Worm (Caenorhabditis elegans) whole organism, mixed stage, embryonic: Measurements from ENCODE around the gene ZK643.2.
A peak's percentile ranks its signal among the peaks of the same experiment; 100 is the strongest.

ENCODE experiments used
- M03D4.4 ChIP-seq: sonication (generic microtip); optimal IDR thresholded peaks from 2 replicates; lab custom pipeline; 2017; ENCODE audit warnings: mild to moderate bottlenecking, missing genetic modification characterization, missing compliant biosample characterization
- bed-3 ChIP-seq: fragments of 200-800 bp; sonication (Bioruptor generic); optimal IDR thresholded peaks from 3 replicates; lab custom pipeline; 2018; ENCODE audit warnings: mild to moderate bottlenecking, missing genetic modification characterization, moderate library complexity, missing compliant biosample characterization
- blmp-1 ChIP-seq: fragments of 150-350 bp; optimal IDR thresholded peaks from 2 replicates; lab custom pipeline; 2014; ENCODE audit warnings: missing biosample characterization, missing genetic modification characterization
- ceh-39 ChIP-seq: fragments of 150-350 bp; optimal IDR thresholded peaks from 2 replicates; lab custom pipeline; 2014; ENCODE audit warnings: missing biosample characterization, missing genetic modification characterization
- ceh-43 ChIP-seq: fragments of 200-800 bp; sonication (Bioruptor generic); optimal IDR thresholded peaks from 2 replicates; lab custom pipeline; 2018; ENCODE audit warnings: mild to moderate bottlenecking, missing genetic modification characterization, moderate library complexity, missing compliant biosample characterization
- ceh-83 ChIP-seq: fragments of 200-800 bp; sonication (Bioruptor generic); optimal IDR thresholded peaks from 2 replicates; lab custom pipeline; 2018; ENCODE audit warnings: mild to moderate bottlenecking, missing genetic modification characterization, missing compliant biosample characterization
- ces-1 ChIP-seq: fragments of 150-350 bp; optimal IDR thresholded peaks from 2 replicates; lab custom pipeline; 2014; ENCODE audit warnings: missing biosample characterization, missing genetic modification reagents, missing genetic modification characterization
- cnd-1 ChIP-seq: fragments of 200-800 bp; sonication (Bioruptor generic); optimal IDR thresholded peaks from 2 replicates; lab custom pipeline; 2018; ENCODE audit warnings: mild to moderate bottlenecking, missing genetic modification characterization, missing compliant biosample characterization
- drap-1 ChIP-seq: fragments of 200-800 bp; sonication (Bioruptor generic); optimal IDR thresholded peaks from 3 replicates; lab custom pipeline; 2018; ENCODE audit warnings: mild to moderate bottlenecking, missing genetic modification characterization, missing compliant biosample characterization
- elt-1 ChIP-seq: sonication (generic microtip); optimal IDR thresholded peaks from 2 replicates; lab custom pipeline; 2017; ENCODE audit warnings: missing genetic modification characterization, mild to moderate bottlenecking, missing compliant biosample characterization, antibody characterized with exemption, moderate library complexity, borderline replicate concordance; ENCODE audit not compliant: insufficient read depth
- elt-3 ChIP-seq: fragments of 150-350 bp; optimal IDR thresholded peaks from 2 replicates; lab custom pipeline; 2014; ENCODE audit warnings: missing biosample characterization, missing genetic modification characterization
- flh-1 ChIP-seq: fragments of 200-800 bp; sonication (Bioruptor generic); optimal IDR thresholded peaks from 2 replicates; lab custom pipeline; 2018; ENCODE audit warnings: mild to moderate bottlenecking, missing genetic modification characterization, moderate library complexity, missing compliant biosample characterization
- ham-2 ChIP-seq: fragments of 200-800 bp; sonication (Bioruptor generic); optimal IDR thresholded peaks from 2 replicates; lab custom pipeline; 2018; ENCODE audit warnings: mild to moderate bottlenecking, missing genetic modification characterization, missing compliant biosample characterization
- hlh-1 ChIP-seq: fragments of 150-350 bp; optimal IDR thresholded peaks from 2 replicates; lab custom pipeline; 2014; ENCODE audit warnings: missing biosample characterization, missing genetic modification reagents, missing genetic modification characterization
- lin-13 ChIP-seq: fragments of 150-350 bp; optimal IDR thresholded peaks from 2 replicates; lab custom pipeline; 2014; ENCODE audit warnings: missing biosample characterization, missing genetic modification characterization
- lin-32 ChIP-seq: fragments of 200-800 bp; sonication (Bioruptor generic); optimal IDR thresholded peaks from 2 replicates; lab custom pipeline; 2018; ENCODE audit warnings: mild to moderate bottlenecking, missing genetic modification characterization, missing compliant biosample characterization
- lsy-2 ChIP-seq: fragments of 150-350 bp; optimal IDR thresholded peaks from 2 replicates; lab custom pipeline; 2014; ENCODE audit warnings: missing biosample characterization, missing genetic modification characterization
- mab-5 ChIP-seq: fragments of 150-350 bp; optimal IDR thresholded peaks from 2 replicates; lab custom pipeline; 2014; ENCODE audit warnings: missing biosample characterization, missing genetic modification characterization
- mep-1 ChIP-seq: fragments of 150-350 bp; optimal IDR thresholded peaks from 2 replicates; lab custom pipeline; 2017; ENCODE audit warnings: missing biosample characterization, missing genetic modification reagents, missing genetic modification characterization, inconsistent platforms
- mls-2 ChIP-seq: sonication (generic microtip); optimal IDR thresholded peaks from 2 replicates; lab custom pipeline; 2016; ENCODE audit warnings: mild to moderate bottlenecking, missing genetic modification characterization, moderate library complexity, missing compliant biosample characterization
- nhr-12 ChIP-seq: fragments of 150-350 bp; optimal IDR thresholded peaks from 2 replicates; lab custom pipeline; 2014; ENCODE audit warnings: missing biosample characterization, missing genetic modification characterization
- nhr-2 ChIP-seq: fragments of 150-350 bp; optimal IDR thresholded peaks from 2 replicates; lab custom pipeline; 2014; ENCODE audit warnings: missing biosample characterization, missing genetic modification characterization
- nhr-237 ChIP-seq: fragments of 150-350 bp; optimal IDR thresholded peaks from 2 replicates; lab custom pipeline; 2014; ENCODE audit warnings: missing biosample characterization, missing genetic modification characterization
- nhr-28 ChIP-seq: fragments of 150-350 bp; optimal IDR thresholded peaks from 2 replicates; lab custom pipeline; 2014; ENCODE audit warnings: missing biosample characterization, missing genetic modification characterization
- nhr-76 ChIP-seq: sonication (generic microtip); optimal IDR thresholded peaks from 2 replicates; lab custom pipeline; 2017; ENCODE audit warnings: missing biosample characterization, missing genetic modification characterization
- pha-4 ChIP-seq: fragments of 150-350 bp; optimal IDR thresholded peaks from 2 replicates; lab custom pipeline; 2018; ENCODE audit warnings: missing biosample characterization, missing genetic modification reagents, missing genetic modification characterization
- sem-2 ChIP-seq: fragments of 200-800 bp; sonication (Bioruptor generic); optimal IDR thresholded peaks from 2 replicates; lab custom pipeline; 2018; ENCODE audit warnings: mild to moderate bottlenecking, missing genetic modification characterization, missing compliant biosample characterization
- snpc-4 ChIP-seq: fragments of 150-350 bp; optimal IDR thresholded peaks from 2 replicates; lab custom pipeline; 2014; ENCODE audit warnings: missing biosample characterization, missing genetic modification characterization
- sptf-1 ChIP-seq: sonication (generic microtip); optimal IDR thresholded peaks from 2 replicates; lab custom pipeline; 2017; ENCODE audit warnings: mild to moderate bottlenecking, missing genetic modification characterization, moderate library complexity, missing compliant biosample characterization
- tbx-8 ChIP-seq: fragments of 200-800 bp; sonication (Bioruptor generic); optimal IDR thresholded peaks from 2 replicates; lab custom pipeline; 2018; ENCODE audit warnings: mild to moderate bottlenecking, missing genetic modification characterization, moderate library complexity, missing compliant biosample characterization
- unc-120 ChIP-seq: sonication (generic microtip); optimal IDR thresholded peaks from 2 replicates; lab custom pipeline; 2017; ENCODE audit warnings: missing genetic modification characterization, missing compliant biosample characterization; ENCODE audit not compliant: poor library complexity, severe bottlenecking
- unc-39 ChIP-seq: fragments of 150-350 bp; optimal IDR thresholded peaks from 2 replicates; lab custom pipeline; 2014; ENCODE audit warnings: missing biosample characterization, missing genetic modification characterization
- unc-62 ChIP-seq: fragments of 150-350 bp; optimal IDR thresholded peaks from 2 replicates; lab custom pipeline; 2014; ENCODE audit warnings: missing biosample characterization, missing genetic modification reagents, missing genetic modification characterization
- zip-8 ChIP-seq: fragments of 150-350 bp; optimal IDR thresholded peaks from 2 replicates; lab custom pipeline; 2014; ENCODE audit warnings: missing biosample characterization, missing genetic modification characterization
- ztf-11 ChIP-seq: fragments of 150-350 bp; optimal IDR thresholded peaks from 2 replicates; lab custom pipeline; 2014; ENCODE audit warnings: missing biosample characterization, missing genetic modification characterization

ZK643.2 gene

ce11 chrIII:8933696-8934095, 22.6 kb upstream of the ZK643.2 start:
- no peak for TF ChIP-seq lin-13 (tag; lab: Kevin White, UChicago)
- no peak for TF ChIP-seq flh-1 (GFP tag; lab: Kevin White, UChicago)
- TF ChIP-seq ham-2 (GFP tag; lab: Kevin White, UChicago): no peak
- TF ChIP-seq lsy-2 (tag; lab: Kevin White, UChicago): no peak
- no peak for TF ChIP-seq unc-39
- no peak for TF ChIP-seq elt-3 (tag; lab: Kevin White, UChicago)
- TF ChIP-seq nhr-28: no peak
- TF ChIP-seq tbx-8 (GFP tag; lab: Kevin White, UChicago): no peak
- TF ChIP-seq M03D4.4: no peak
- no peak for TF ChIP-seq ceh-43 (GFP tag; lab: Kevin White, UChicago)
- no peak for TF ChIP-seq ceh-39
- TF ChIP-seq mab-5 (tag; lab: Kevin White, UChicago): no peak

ce11 chrIII:8934378-8934777, 22.0 kb upstream of the ZK643.2 start:
- TF ChIP-seq elt-3 (tag; lab: Kevin White, UChicago): no peak
- TF ChIP-seq snpc-4 (tag; lab: Kevin White, UChicago): no peak
- TF ChIP-seq bed-3 (GFP tag; lab: Kevin White, UChicago): no peak
- TF ChIP-seq ztf-11 (tag; lab: Kevin White, UChicago): no peak
- no peak for TF ChIP-seq nhr-2
- no peak for TF ChIP-seq M03D4.4
- no peak for TF ChIP-seq sem-2 (GFP tag; lab: Kevin White, UChicago)

DNA sequence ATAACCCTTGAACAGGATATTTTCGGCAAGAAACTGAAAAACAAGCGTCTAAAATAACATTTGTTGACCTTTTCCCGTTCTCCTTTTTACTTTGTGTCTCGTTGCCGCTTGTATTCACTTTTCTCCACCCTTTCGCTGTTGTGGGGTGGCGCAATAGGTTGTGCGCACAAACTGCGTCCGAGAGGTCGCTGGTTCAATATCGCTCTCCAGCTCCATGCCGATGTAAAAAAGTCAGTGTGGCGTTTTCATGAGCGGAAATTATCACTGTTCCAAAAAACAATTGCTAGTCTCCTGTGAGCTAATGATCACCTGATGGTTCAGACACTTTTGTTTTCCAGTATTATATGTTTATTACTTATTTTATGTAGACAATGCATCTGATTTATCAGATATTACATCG, 18.8 kb upstream of the ZK643.2 start:
- TF ChIP-seq elt-1 (peak; percentile 28), nhr-76 (tag; lab: Kevin White, UChicago) (no peak), sptf-1 (peak; percentile 96), snpc-4 (tag; lab: Kevin White, UChicago) (no peak), unc-120 (tag; lab: Kevin White, UChicago) (peak; percentile 88), hlh-1 (peak; percentile 62), drap-1 (peak; percentile 95), bed-3 (GFP tag; lab: Kevin White, UChicago) (peak; percentile 77), tbx-8 (GFP tag; lab: Kevin White, UChicago) (peak; percentile 70), mep-1 (tag; lab: Kevin White, UChicago) (no peak), lin-32 (peak; percentile 93), mls-2 (tag; lab: Kevin White, UChicago) (peak; percentile 97), cnd-1 (peak; percentile 96), ceh-39 (peak; percentile 31), elt-3 (tag; lab: Kevin White, UChicago) (peak; percentile 45), ces-1 (GFP tag; lab: Kevin White, UChicago) (no peak), nhr-2 (no peak), ham-2 (GFP tag; lab: Kevin White, UChicago) (peak; percentile 94), zip-8 (tag; lab: Kevin White, UChicago) (peak; percentile 29), unc-39 (peak; percentile 66), ztf-11 (tag; lab: Kevin White, UChicago) (peak; percentile 42), nhr-12 (tag; lab: Kevin White, UChicago) (no peak), mab-5 (tag; lab: Kevin White, UChicago) (no peak), lsy-2 (tag; lab: Kevin White, UChicago) (peak; percentile 17), ceh-43 (GFP tag; lab: Kevin White, UChicago) (peak; percentile 89), ceh-83 (GFP tag; lab: Kevin White, UChicago) (peak; percentile 53), unc-62 (GFP tag; lab: Kevin White, UChicago) (peak; percentile 50), pha-4 (tag; lab: Kevin White, UChicago) (peak; percentile 69), sem-2 (GFP tag; lab: Kevin White, UChicago) (peak; percentile 86), nhr-237 (tag; lab: Kevin White, UChicago) (peak; percentile 21), nhr-28 (peak; percentile 50), flh-1 (GFP tag; lab: Kevin White, UChicago) (peak; percentile 84), blmp-1 (tag; lab: Kevin White, UChicago) (no peak), M03D4.4 (peak; percentile 96), lin-13 (tag; lab: Kevin White, UChicago) (peak; percentile 34)
- TF ChIP-seq, all 35 proteins: peak for 27

ce11 chrIII:8944357-8944756, 12.0 kb upstream of the ZK643.2 start, which contains the start of gene dhrr-1:
dhrr-1 (plus strand) TSS chrIII:8944657.
- TF ChIP-seq snpc-4 (tag; lab: Kevin White, UChicago) (no peak), ham-2 (GFP tag; lab: Kevin White, UChicago) (no peak), lin-13 (tag; lab: Kevin White, UChicago) (no peak), ces-1 (GFP tag; lab: Kevin White, UChicago) (no peak), nhr-237 (tag; lab: Kevin White, UChicago) (no peak), nhr-76 (tag; lab: Kevin White, UChicago) (no peak), lin-32 (no peak), ceh-43 (GFP tag; lab: Kevin White, UChicago) (no peak), sem-2 (GFP tag; lab: Kevin White, UChicago) (no peak), unc-120 (tag; lab: Kevin White, UChicago) (no peak), elt-1 (no peak)
- TF ChIP-seq, all 35 proteins: peak for 0
